Worm (Caenorhabditis elegans) whole organism, young adult: ENCODE data around the gene srd-44.

Experiments
- B0261.1 ChIP-seq: sonication (generic microtip); optimal IDR thresholded peaks from 2 replicates; lab custom pipeline; 2016; ENCODE audit warnings: mild to moderate bottlenecking, missing genetic modification characterization, moderate library complexity, missing compliant biosample characterization
- D2030.7 ChIP-seq: fragments of 200-800 bp; sonication (Bioruptor generic); IDR thresholded peaks from 2 replicates; pipeline ENCODE4 v1.3.6; 2022; ENCODE audit warnings: missing genetic modification reagents, missing genetic modification characterization, missing compliant biosample characterization
- F10E7.11 ChIP-seq: sonication (generic microtip); optimal IDR thresholded peaks from 2 replicates; lab custom pipeline; 2017; ENCODE audit warnings: mild to moderate bottlenecking, missing genetic modification characterization, moderate library complexity, missing compliant biosample characterization
- attf-5 ChIP-seq: fragments of 200-800 bp; sonication (Bioruptor generic); optimal IDR thresholded peaks from 2 replicates; lab custom pipeline; 2018; ENCODE audit warnings: mild to moderate bottlenecking, missing genetic modification characterization, missing compliant biosample characterization
- snpc-1.1 ChIP-seq: sonication (generic microtip); optimal IDR thresholded peaks from 2 replicates; lab custom pipeline; 2017; ENCODE audit warnings: missing genetic modification characterization, mild to moderate bottlenecking, missing compliant biosample characterization, antibody characterized with exemption, moderate library complexity, missing genotype, missing genetic modification reagents; ENCODE audit not compliant: insufficient read depth
- somi-1 ChIP-seq: fragments of 200-800 bp; sonication (Bioruptor generic); optimal IDR thresholded peaks from 2 replicates; lab custom pipeline; 2018; ENCODE audit warnings: mild to moderate bottlenecking, missing genetic modification characterization, missing compliant biosample characterization
- zim-3 ChIP-seq: sonication (generic microtip); optimal IDR thresholded peaks from 2 replicates; lab custom pipeline; 2017; ENCODE audit warnings: mild to moderate bottlenecking, missing genetic modification characterization, moderate library complexity, missing compliant biosample characterization

DNA sequence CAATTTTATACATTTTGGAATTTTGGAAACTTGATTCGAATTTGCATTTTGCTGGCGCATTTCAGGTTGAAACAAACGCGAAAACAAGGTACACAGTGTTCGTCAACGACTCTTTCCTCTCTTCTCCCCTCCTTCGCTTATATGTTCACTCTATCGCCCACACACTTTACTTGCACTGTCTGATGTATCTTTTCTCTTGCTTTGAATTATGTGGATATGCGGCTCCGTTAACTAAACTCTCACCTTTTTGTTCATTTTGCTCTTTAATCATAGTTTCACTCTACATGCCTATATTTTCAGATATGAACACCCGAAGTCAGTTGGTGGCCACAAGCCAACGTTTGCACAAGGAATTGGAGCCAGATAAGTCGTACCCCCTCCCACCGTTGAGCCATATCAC lies 44.0 kb upstream of the srd-44 start, which contains the start of gene W06D11.1:
- TF ChIP-seq zim-3 (tag; lab: Kevin White, UChicago) = no peak
- TF ChIP-seq F10E7.11 (tag; lab: Kevin White, UChicago) = no peak
- no peak for TF ChIP-seq B0261.1
- no peak for TF ChIP-seq somi-1 (GFP tag; lab: Kevin White, UChicago)
- no peak for TF ChIP-seq attf-5
- no peak for TF ChIP-seq snpc-1.1 (tag; lab: Kevin White, UChicago)
- TF ChIP-seq D2030.7 (GFP tag; lab: Robert Waterston, UW) = no peak
